Worm (Caenorhabditis elegans) whole organism, L3 larva: ENCODE data around the gene acr-12.

Source experiments
- R02D3.7 ChIP-seq: fragments of 150-350 bp; optimal IDR thresholded peaks from 2 replicates; lab custom pipeline; 2014; ENCODE audit warnings: missing biosample characterization, missing genetic modification characterization
- elt-2 ChIP-seq: sonication (generic microtip); optimal IDR thresholded peaks from 2 replicates; lab custom pipeline; 2016; ENCODE audit warnings: missing genetic modification reagents, mild to moderate bottlenecking, missing genetic modification characterization, missing compliant biosample characterization
- jun-1 ChIP-seq: fragments of 150-350 bp; optimal IDR thresholded peaks from 2 replicates; lab custom pipeline; 2014; ENCODE audit warnings: missing biosample characterization, missing genetic modification reagents, missing genetic modification characterization
- nhr-11 ChIP-seq: fragments of 150-350 bp; optimal IDR thresholded peaks from 2 replicates; lab custom pipeline; 2014; ENCODE audit warnings: missing biosample characterization, missing genetic modification characterization
- nhr-23 ChIP-seq: fragments of 150-350 bp; optimal IDR thresholded peaks from 2 replicates; lab custom pipeline; 2014; ENCODE audit warnings: missing biosample characterization, missing genetic modification reagents, missing genetic modification characterization
- nhr-237 ChIP-seq: fragments of 150-350 bp; optimal IDR thresholded peaks from 2 replicates; lab custom pipeline; 2014; ENCODE audit warnings: missing biosample characterization, missing genetic modification characterization
- nhr-28 ChIP-seq: fragments of 150-350 bp; optimal IDR thresholded peaks from 2 replicates; lab custom pipeline; 2014; ENCODE audit warnings: missing biosample characterization, missing genetic modification characterization
- nhr-76 ChIP-seq: fragments of 150-350 bp; sonication (generic microtip); optimal IDR thresholded peaks from 5 replicates; lab custom pipeline; 2014; ENCODE audit warnings: missing biosample characterization, missing genetic modification characterization
- pha-4 ChIP-seq: fragments of 150-350 bp; optimal IDR thresholded peaks from 2 replicates; lab custom pipeline; 2014; ENCODE audit warnings: missing biosample characterization, missing genetic modification reagents, missing genetic modification characterization
- unc-39 ChIP-seq: sonication (generic microtip); optimal IDR thresholded peaks from 4 replicates; lab custom pipeline; 2017; ENCODE audit warnings: missing biosample characterization, missing genetic modification characterization

DNA sequence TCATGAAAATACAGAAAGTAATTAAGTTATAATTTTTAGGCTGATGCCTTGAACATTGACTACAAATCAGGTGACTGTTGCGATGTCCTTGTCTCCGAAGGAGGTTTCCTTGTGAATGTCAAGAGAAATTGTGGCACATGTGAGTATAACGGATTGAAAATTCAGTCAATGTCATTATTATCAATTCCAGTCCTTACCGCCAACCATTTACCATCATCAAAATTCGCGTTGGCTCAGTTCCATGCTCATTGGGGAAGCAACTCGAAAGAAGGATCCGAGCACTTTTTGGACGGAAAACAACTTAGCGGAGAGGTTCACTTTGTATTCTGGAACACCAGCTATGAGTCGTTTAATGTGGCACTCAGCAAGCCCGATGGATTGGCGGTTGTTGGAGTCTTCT, 10.7 kb downstream of the acr-12 start:
- TF ChIP-seq nhr-76 (tag; lab: Kevin White, UChicago) (no peak), pha-4 (no peak), nhr-28 (tag; lab: Kevin White, UChicago) (no peak), nhr-11 (tag; lab: Kevin White, UChicago) (no peak), elt-2 (tag; lab: Kevin White, UChicago) (no peak), nhr-23 (tag; lab: Kevin White, UChicago) (no peak), R02D3.7 (tag; lab: Kevin White, UChicago) (no peak), nhr-237 (tag; lab: Kevin White, UChicago) (no peak), unc-39 (tag; lab: Kevin White, UChicago) (no peak), jun-1 (tag; lab: Kevin White, UChicago) (no peak)
